Worm (Caenorhabditis elegans) whole organism, L2 larva: ENCODE measurements around the gene arid-1.

Experiments used
- ama-1 ChIP-seq: fragments of 150-350 bp; optimal IDR thresholded peaks from 2 replicates; lab custom pipeline; 2018; ENCODE audit warnings: inconsistent platforms
- lsy-2 ChIP-seq, 2 experiments: fragments of 150-350 bp in 1 of 2; sonication (generic microtip) in 1 of 2; optimal IDR thresholded peaks; 2 replicates each; lab custom pipeline; 2014 to 2017; ENCODE audit warnings: missing biosample characterization in 2 of 2, missing genetic modification characterization in 2 of 2
- nhr-6 ChIP-seq: fragments of 150-350 bp; optimal IDR thresholded peaks from 2 replicates; lab custom pipeline; 2014; ENCODE audit warnings: missing biosample characterization, missing genetic modification characterization

DNA sequence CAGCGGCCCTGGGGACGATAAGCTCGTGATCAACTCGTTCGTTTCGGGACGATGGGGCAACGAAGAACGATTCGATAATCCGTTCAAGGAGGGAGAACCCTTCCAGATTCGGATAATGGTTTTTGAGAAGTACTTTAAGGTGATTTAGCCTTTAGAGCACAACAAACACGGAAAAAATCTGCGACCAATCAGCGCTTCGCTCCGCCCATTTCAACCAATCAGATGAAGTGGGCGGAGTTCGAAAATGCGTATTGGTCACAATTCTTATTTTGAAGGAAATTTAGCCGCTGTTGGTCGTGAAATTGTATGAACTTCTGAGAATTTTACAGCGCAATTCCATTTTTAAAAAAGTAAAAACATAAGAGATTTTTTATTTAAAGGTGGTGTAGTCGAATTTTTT is 20.8 kb downstream of the arid-1 start:
- TF ChIP-seq lsy-2 (tag; optimal IDR thresholded peaks at IDR 0.05; lab: Kevin White, UChicago) (no peak), ama-1 (lab: Kevin White, UChicago) (no peak), nhr-6 (tag; lab: Kevin White, UChicago) (no peak)
